Worm (Caenorhabditis elegans) whole organism, late embryonic: ENCODE results near the gene C07G3.15.

ENCODE experiments used
- ama-1 ChIP-seq: fragments of 150-350 bp; optimal IDR thresholded peaks from 2 replicates; lab custom pipeline; 2014
- ceh-48 ChIP-seq: sonication (generic microtip); optimal IDR thresholded peaks from 2 replicates; lab custom pipeline; 2016; ENCODE audit warnings: missing genetic modification characterization, inconsistent platforms, missing compliant biosample characterization
- ceh-9 ChIP-seq: sonication (generic microtip); optimal IDR thresholded peaks from 2 replicates; lab custom pipeline; 2016; ENCODE audit warnings: mild to moderate bottlenecking, missing genetic modification characterization, inconsistent platforms, missing compliant biosample characterization
- elt-2 ChIP-seq: sonication (generic microtip); optimal IDR thresholded peaks from 2 replicates; lab custom pipeline; 2016; ENCODE audit warnings: missing genetic modification reagents, missing genetic modification characterization, missing compliant biosample characterization
- ets-4 ChIP-seq: sonication (generic microtip); optimal IDR thresholded peaks from 2 replicates; lab custom pipeline; 2016; ENCODE audit warnings: missing genetic modification characterization, missing compliant biosample characterization
- hlh-30 ChIP-seq: sonication (generic microtip); optimal IDR thresholded peaks from 2 replicates; lab custom pipeline; 2017; ENCODE audit warnings: antibody characterized with exemption, missing genetic modification characterization, missing compliant biosample characterization; ENCODE audit not compliant: insufficient read depth
- hlh-6 ChIP-seq: sonication (generic microtip); optimal IDR thresholded peaks from 2 replicates; lab custom pipeline; 2016; ENCODE audit warnings: missing genotype, missing genetic modification characterization, missing compliant biosample characterization
- hlh-8 ChIP-seq: sonication (generic microtip); optimal IDR thresholded peaks from 2 replicates; lab custom pipeline; 2016; ENCODE audit warnings: missing genotype, missing genetic modification characterization, missing compliant biosample characterization
- pqm-1 ChIP-seq: sonication (generic microtip); optimal IDR thresholded peaks from 2 replicates; lab custom pipeline; 2016; ENCODE audit warnings: missing genetic modification characterization, missing compliant biosample characterization
- sox-2 ChIP-seq: fragments of 200-800 bp; sonication (Bioruptor generic); IDR thresholded peaks from 2 replicates; pipeline ENCODE4 v1.3.6; 2022; ENCODE audit warnings: missing genetic modification reagents, missing genetic modification characterization, missing compliant biosample characterization
- tbx-7 ChIP-seq: sonication (generic microtip); optimal IDR thresholded peaks from 2 replicates; lab custom pipeline; 2016; ENCODE audit warnings: missing genotype, missing genetic modification characterization, missing compliant biosample characterization

DNA sequence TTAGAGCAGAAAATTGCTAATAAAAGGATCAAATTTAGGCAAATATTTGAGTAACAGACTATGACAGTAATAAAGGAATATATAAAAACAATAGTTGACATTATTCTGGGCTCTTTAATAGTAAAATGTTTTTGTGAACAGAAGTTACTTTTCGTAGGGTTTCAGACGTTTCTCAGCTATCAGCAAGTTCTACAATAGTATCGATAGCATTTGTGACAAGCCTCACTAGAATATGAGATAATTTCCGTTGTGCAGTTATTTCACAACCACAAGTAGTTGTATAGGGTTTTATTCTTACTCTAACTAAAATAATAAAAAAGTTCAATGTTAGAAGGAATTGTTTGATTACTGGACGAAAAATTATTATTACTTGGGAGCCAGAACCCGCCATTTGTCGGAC, 49.7 kb upstream of the C07G3.15 start, which contains the start of gene srbc-68:
- TF ChIP-seq hlh-8 = no peak
- no peak for TF ChIP-seq pqm-1
- TF ChIP-seq ama-1 (lab: Kevin White, UChicago) = no peak
- no peak for TF ChIP-seq hlh-6
- no peak for TF ChIP-seq hlh-30 (tag; lab: Kevin White, UChicago)
- TF ChIP-seq elt-2 (tag; lab: Kevin White, UChicago) = no peak
- TF ChIP-seq ceh-9 = no peak
- TF ChIP-seq tbx-7 = no peak
- TF ChIP-seq ets-4 = no peak
- TF ChIP-seq ceh-48 (tag; lab: Kevin White, UChicago) = no peak
- TF ChIP-seq sox-2 = no peak
